Worm (Caenorhabditis elegans): ENCODE results near the gene srt-67.

The srt-67 gene

DNA sequence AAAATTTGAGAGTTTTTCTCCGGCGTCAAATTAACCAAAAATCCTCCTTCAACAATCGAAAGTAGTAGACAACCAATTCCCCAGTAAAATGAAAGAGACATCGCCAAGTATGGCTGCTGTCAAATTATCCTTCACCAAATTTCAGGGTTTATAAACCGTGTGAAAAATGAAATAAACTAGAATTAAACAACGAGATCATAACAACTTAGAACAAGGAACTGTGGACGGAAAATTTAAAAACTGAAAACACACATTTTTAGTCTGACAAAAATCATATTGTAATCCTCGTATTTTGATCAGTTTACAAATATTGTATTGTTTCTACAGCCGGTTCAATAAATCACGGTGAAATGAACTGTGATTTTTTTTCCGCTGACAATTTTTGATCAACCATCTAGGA, 5.7 kb upstream of the srt-67 start, which contains the start of gene cest-30:
Gene cest-30, minus strand, starts transcription at position 101 of the 400 bp plus-strand sequence.
- no peak for TF ChIP-seq lin-29 (GFP tag; IDR thresholded peaks at IDR 0.05)
- TF ChIP-seq madf-5 (GFP tag; IDR thresholded peaks at IDR 0.05), result no peak
- TF ChIP-seq pha-4 (GFP tag; IDR thresholded peaks at IDR 0.05), result no peak
- TF ChIP-seq pha-4 (tag; optimal IDR thresholded peaks at IDR 0.05), result no peak
- TF ChIP-seq dpl-1 (GFP tag; optimal IDR thresholded peaks at IDR 0.05), result no peak
- TF ChIP-seq lin-38 (GFP tag; IDR thresholded peaks at IDR 0.05), result no peak
- no peak for TF ChIP-seq hmg-1.1 (GFP tag; IDR thresholded peaks at IDR 0.05)
- TF ChIP-seq saeg-2 (GFP tag; IDR thresholded peaks at IDR 0.05), result no peak
- TF ChIP-seq ama-1 (optimal IDR thresholded peaks at IDR 0.05), result no peak
- TF ChIP-seq F49E8.2 (tag; optimal IDR thresholded peaks at IDR 0.05; ENCODE audit: borderline replicate concordance), result no peak
- no peak for TF ChIP-seq set-16 (GFP tag; IDR thresholded peaks at IDR 0.05)
- no peak for TF ChIP-seq skn-1 (tag; optimal IDR thresholded peaks at IDR 0.05)
- TF ChIP-seq lin-13 (GFP tag; optimal IDR thresholded peaks at IDR 0.05), result no peak

DNA sequence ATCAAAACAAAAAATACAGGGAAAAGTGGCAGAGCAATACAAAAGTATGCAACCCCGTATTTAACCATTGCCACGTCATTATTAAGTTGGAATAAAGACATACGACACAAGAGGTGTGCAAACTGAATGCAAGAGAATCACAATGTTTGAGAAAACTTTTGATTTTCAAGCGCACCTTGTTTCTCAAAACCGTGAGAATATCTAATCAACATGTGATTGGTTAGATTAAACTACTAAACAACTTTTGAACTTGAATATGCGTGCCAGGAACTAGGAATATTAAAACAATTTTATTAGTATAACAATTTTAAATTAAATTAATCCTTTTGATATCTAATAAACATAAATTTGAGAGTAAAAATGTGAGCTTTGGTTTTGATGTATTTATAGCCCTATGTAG, 2.2 kb upstream of the srt-67 start, which contains the start of gene srt-70:
Gene srt-70, minus strand, starts transcription at position 101 of the 400 bp plus-strand sequence.
- TF ChIP-seq dmd-9 (GFP tag; IDR thresholded peaks at IDR 0.05) (no peak), mes-2 (tag; optimal IDR thresholded peaks at IDR 0.05; ENCODE audit: poor library complexity, severe bottlenecking) (no peak), Y75B8A.6 (GFP tag; IDR thresholded peaks at IDR 0.05) (no peak), nhr-6 (tag; optimal IDR thresholded peaks at IDR 0.05) (no peak), saeg-2 (GFP tag; IDR thresholded peaks at IDR 0.05) (no peak)

DNA sequence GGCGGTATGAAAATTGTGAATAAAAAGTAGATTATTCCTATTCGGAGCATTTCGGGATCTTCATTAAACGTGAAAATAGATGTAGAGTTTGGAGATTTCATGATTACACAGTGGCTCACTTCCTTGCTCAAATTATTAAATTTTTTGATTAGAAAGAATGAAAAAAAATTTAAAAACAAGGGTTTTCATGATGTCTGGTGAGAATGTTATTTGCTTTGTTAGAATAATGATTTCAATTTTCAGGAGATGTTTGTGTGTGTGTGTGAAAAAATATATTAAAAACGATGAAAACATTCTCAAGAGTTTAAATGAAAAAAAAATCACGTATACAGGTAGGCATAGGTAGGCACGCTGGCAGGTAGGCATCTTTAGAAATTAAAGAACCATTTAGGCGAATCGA, 5.2 kb downstream of the srt-67 start, which contains the start of gene srt-68:
Gene srt-68, minus strand, starts transcription at position 101 of the 400 bp plus-strand sequence.
- TF ChIP-seq arid-1 (GFP tag; conservative IDR thresholded peaks at IDR 0.05), result no peak
- no peak for TF ChIP-seq ctbp-1 (GFP tag; IDR thresholded peaks at IDR 0.05)
- TF ChIP-seq nhr-76 (tag; optimal IDR thresholded peaks at IDR 0.05), result no peak
- TF ChIP-seq lin-38 (GFP tag; IDR thresholded peaks at IDR 0.05), result no peak
- TF ChIP-seq pha-4 (GFP tag; IDR thresholded peaks at IDR 0.05), result no peak
- no peak for TF ChIP-seq pha-4 (tag; optimal IDR thresholded peaks at IDR 0.05)
- TF ChIP-seq lin-15B (tag; optimal IDR thresholded peaks at IDR 0.05), result no peak
- no peak for TF ChIP-seq aha-1 (tag)

DNA sequence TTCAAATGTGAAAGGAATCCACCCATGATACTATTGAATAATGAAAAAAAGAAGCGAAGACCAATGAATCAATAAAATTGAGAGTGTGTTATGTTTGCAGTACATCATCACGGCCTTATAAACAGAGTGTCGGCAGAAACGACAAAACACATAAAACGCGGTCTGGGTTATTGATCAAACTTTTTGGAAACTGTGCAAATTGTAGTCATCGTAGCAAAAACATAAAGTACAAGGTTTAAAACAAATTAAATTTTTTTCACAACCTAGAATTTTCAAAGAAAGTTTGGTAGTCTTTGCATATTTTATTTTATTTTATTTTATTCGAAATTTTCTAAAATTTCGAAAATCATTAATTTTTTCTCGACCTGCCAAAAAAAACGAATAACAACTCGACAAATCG, 14.2 kb downstream of the srt-67 start, which contains the start of gene cest-35.1:
Gene cest-35.1, minus strand, starts transcription at position 101 of the 400 bp plus-strand sequence.
- TF ChIP-seq R02D3.7 (tag; optimal IDR thresholded peaks at IDR 0.05) (no peak), nhr-25 (tag; optimal IDR thresholded peaks at IDR 0.05; ENCODE audit: borderline replicate concordance, insufficient read depth) (no peak), dmd-6 (GFP tag; IDR thresholded peaks at IDR 0.05) (no peak), nhr-28 (tag; optimal IDR thresholded peaks at IDR 0.05) (peak; percentile 25), nhr-10 (tag; optimal IDR thresholded peaks at IDR 0.05) (no peak), madf-5 (GFP tag; IDR thresholded peaks at IDR 0.05) (no peak), lir-3 (tag; optimal IDR thresholded peaks at IDR 0.05) (no peak), daf-16 (GFP tag; optimal IDR thresholded peaks at IDR 0.05) (no peak), daf-16 (tag; optimal IDR thresholded peaks at IDR 0.05) (peak; percentile 29), rbr-2 (tag; optimal IDR thresholded peaks at IDR 0.05) (no peak), hif-1 (tag; optimal IDR thresholded peaks at IDR 0.05) (no peak), dpl-1 (GFP tag; optimal IDR thresholded peaks at IDR 0.05) (no peak)

DNA sequence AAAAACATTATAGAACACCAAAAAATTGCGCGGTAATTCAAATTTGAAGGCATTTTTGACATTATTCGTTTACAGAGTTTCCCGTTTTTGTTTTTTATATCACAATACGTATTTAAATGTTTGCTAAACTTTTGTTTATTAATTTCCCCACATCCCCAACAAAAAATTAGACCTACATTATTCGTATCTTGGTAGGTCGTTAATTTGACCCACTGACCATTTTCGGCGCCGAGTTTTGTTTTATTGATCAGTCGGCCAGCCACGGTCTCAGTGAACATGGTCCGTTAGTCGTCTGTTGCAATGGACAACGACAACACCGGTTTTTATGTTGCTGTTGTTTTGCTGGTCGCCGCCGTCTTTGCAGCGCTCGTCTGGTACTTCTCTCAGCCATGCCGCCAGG, 17.4 kb downstream of the srt-67 start, which contains the start of gene B0238.15:
Gene B0238.15, plus strand, starts transcription at position 301 of the 400 bp plus-strand sequence.
- TF ChIP-seq rbr-2 (tag; optimal IDR thresholded peaks at IDR 0.05), result no peak
- no peak for TF ChIP-seq lin-13 (GFP tag; optimal IDR thresholded peaks at IDR 0.05)
- no peak for TF ChIP-seq F37D6.2 (tag; optimal IDR thresholded peaks at IDR 0.05)
- TF ChIP-seq spr-3 (GFP tag; optimal IDR thresholded peaks at IDR 0.05), result no peak
- no peak for TF ChIP-seq mdl-1 (tag; optimal IDR thresholded peaks at IDR 0.05)
- no peak for TF ChIP-seq ces-1 (GFP tag; optimal IDR thresholded peaks at IDR 0.05)
- TF ChIP-seq T20F7.1 (GFP tag; optimal IDR thresholded peaks at IDR 0.05), result no peak
- no peak for TF ChIP-seq spr-1 (tag; optimal IDR thresholded peaks at IDR 0.05)
- TF ChIP-seq duxl-1 (tag; optimal IDR thresholded peaks at IDR 0.05; ENCODE audit: poor library complexity), result no peak
- TF ChIP-seq lim-7 (GFP tag; IDR thresholded peaks at IDR 0.05), result no peak
- TF ChIP-seq hlh-30 (tag; optimal IDR thresholded peaks at IDR 0.05; ENCODE audit: insufficient read depth), result no peak
- no peak for TF ChIP-seq nhr-6 (tag; optimal IDR thresholded peaks at IDR 0.05)
- no peak for TF ChIP-seq Y105C5A.15 (GFP tag; IDR thresholded peaks at IDR 0.05)
- no peak for TF ChIP-seq madf-9 (GFP tag; conservative IDR thresholded peaks at IDR 0.05)
- TF ChIP-seq nhr-25 (tag; optimal IDR thresholded peaks at IDR 0.05; ENCODE audit: borderline replicate concordance, insufficient read depth), result no peak

Measured in whole organism, L4 larva.